Worm (Caenorhabditis elegans): Measurements from ENCODE around the gene dre-1.

- TF ChIP-seq mec-3 (tag; optimal IDR thresholded peaks at IDR 0.05; ENCODE audit: borderline replicate concordance) (no peak), hlh-8 (tag; optimal IDR thresholded peaks at IDR 0.05) (no peak), pha-4 (tag; optimal IDR thresholded peaks at IDR 0.05) (no peak), dmd-4 (tag; optimal IDR thresholded peaks at IDR 0.05; ENCODE audit: borderline replicate concordance) (no peak), ref-2 (tag; optimal IDR thresholded peaks at IDR 0.05) (no peak), ceh-45 (GFP tag; IDR thresholded peaks at IDR 0.05) (no peak), elt-2 (tag; optimal IDR thresholded peaks at IDR 0.05) (no peak), ama-1 (optimal IDR thresholded peaks at IDR 0.05) (no peak), pag-3 (tag; optimal IDR thresholded peaks at IDR 0.05; ENCODE audit: borderline replicate concordance) (no peak), lin-11 (tag; optimal IDR thresholded peaks at IDR 0.05) (no peak)
Measured at ce11 chrV:6558103-6558502, 11.8 kb upstream of the dre-1 start, which contains the start of gene spp-20.
